Worm (Caenorhabditis elegans) whole organism, early embryonic: ENCODE measurements around the gene drd-10.

Source experiments
- B0310.2 ChIP-seq: sonication (generic microtip); optimal IDR thresholded peaks from 2 replicates; lab custom pipeline; 2016; ENCODE audit warnings: mild to moderate bottlenecking, missing genetic modification characterization, missing compliant biosample characterization
- F13C5.2 ChIP-seq: sonication (generic microtip); optimal IDR thresholded peaks from 2 replicates; lab custom pipeline; 2017; ENCODE audit warnings: mild to moderate bottlenecking, missing genetic modification characterization, inconsistent platforms, missing compliant biosample characterization
- aly-1 ChIP-seq: sonication (generic microtip); optimal IDR thresholded peaks from 2 replicates; lab custom pipeline; 2016; ENCODE audit warnings: missing genetic modification characterization, missing compliant biosample characterization
- ama-1 ChIP-seq: fragments of 150-350 bp; optimal IDR thresholded peaks from 2 replicates; lab custom pipeline; 2014
- hmg-4 ChIP-seq: fragments of 200-800 bp; sonication (Bioruptor generic); optimal IDR thresholded peaks from 2 replicates; lab custom pipeline; 2018; ENCODE audit warnings: mild to moderate bottlenecking, missing genetic modification characterization, missing compliant biosample characterization
- tbx-11 ChIP-seq: fragments of 200-800 bp; sonication (Bioruptor generic); IDR thresholded peaks from 2 replicates; pipeline ENCODE4 v1.3.6; 2022; ENCODE audit warnings: missing genetic modification characterization, missing compliant biosample characterization

DNA sequence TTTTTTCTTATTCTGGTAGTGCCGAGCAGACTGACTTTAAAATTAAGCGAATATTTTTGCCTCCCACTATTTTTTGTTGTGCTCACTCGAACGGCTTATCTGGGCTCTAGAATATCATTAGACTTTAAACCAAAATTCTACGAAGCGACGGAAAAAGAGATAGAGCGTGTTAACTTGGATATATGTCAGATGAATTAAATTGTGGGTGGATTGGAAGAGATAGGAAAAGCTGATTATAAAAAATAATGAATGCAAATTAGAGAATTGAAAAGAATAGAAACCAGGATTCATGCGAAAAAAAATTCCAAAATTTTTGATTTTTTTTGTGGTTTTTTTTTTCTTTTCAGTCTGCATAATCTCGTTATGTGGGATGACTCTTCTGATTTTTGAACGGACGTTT is 14.4 kb downstream of the drd-10 start, which contains the start of gene F20A1.4:
- TF ChIP-seq ama-1 (lab: Kevin White, UChicago) (no peak), tbx-11 (GFP tag; lab: Robert Waterston, UW) (no peak), F13C5.2 (tag; lab: Kevin White, UChicago) (no peak), hmg-4 (GFP tag; lab: Kevin White, UChicago) (no peak), aly-1 (tag; lab: Kevin White, UChicago) (no peak), B0310.2 (tag; lab: Kevin White, UChicago) (no peak)
